Fruit fly (Drosophila melanogaster): ENCODE measurements around the gene Aef1.

dm6 chr3L:21416921-21417447 lies 16.2 kb upstream of the Aef1 start:
- no peak for TF ChIP-seq Dif (GFP tag; optimal IDR thresholded peaks at IDR 0.05; ENCODE audit: partially characterized antibody)
- no peak for TF ChIP-seq brk (GFP tag; optimal IDR thresholded peaks at IDR 0.05)
- TF ChIP-seq OdsH (GFP tag; optimal IDR thresholded peaks at IDR 0.05), result no peak
- no peak for TF ChIP-seq Hr78 (GFP tag; optimal IDR thresholded peaks at IDR 0.05)
- no peak for TF ChIP-seq fru (GFP tag; optimal IDR thresholded peaks at IDR 0.05)
- no peak for TF ChIP-seq N (GFP tag; optimal IDR thresholded peaks at IDR 0.05)
- no peak for TF ChIP-seq psq (GFP tag; optimal IDR thresholded peaks at IDR 0.05)
- TF ChIP-seq dl (GFP tag; optimal IDR thresholded peaks at IDR 0.05; ENCODE audit: insufficient read depth in 1 of 2, partially characterized antibody in 2 of 2), result no peak
